Fruit fly (Drosophila melanogaster): Measurements from ENCODE around the gene sNPF.

Gene sNPF

dm6 chr2L:20084068-20084651 lies 56.4 kb downstream of the sNPF start:
- TF ChIP-seq noc (tag; optimal IDR thresholded peaks at IDR 0.05) = no peak

dm6 chr2L:20084785-20085555 lies 57.3 kb downstream of the sNPF start, which contains the start of gene fok:
fok (minus strand) TSS chr2L:20085070.
- TF ChIP-seq noc (tag; optimal IDR thresholded peaks at IDR 0.05) = peak; percentile 98

dm6 chr2L:20086295-20087096 lies 58.8 kb downstream of the sNPF start:
- TF ChIP-seq noc (tag; optimal IDR thresholded peaks at IDR 0.05) = peak; percentile 83

- TF ChIP-seq noc (tag; optimal IDR thresholded peaks at IDR 0.05) = peak; percentile 99
Measured at dm6 chr2L:20091094-20091679, 63.5 kb downstream of the sNPF start, which contains the start of the genes CG10747 and Pyroxd1. CG10747 (minus strand) TSS chr2L:20091348. Pyroxd1 (plus strand) TSS chr2L:20091435.

- peak; percentile 22 for TF ChIP-seq noc (tag; optimal IDR thresholded peaks at IDR 0.05)
Measured at dm6 chr2L:20093794-20094193, 66.1 kb downstream of the sNPF start, which contains the start of the genes Taf13 and nesd. Taf13 (minus strand) TSS chr2L:20093849. nesd (plus strand) TSS chr2L:20093972.

- peak; percentile 13 for TF ChIP-seq noc (tag; optimal IDR thresholded peaks at IDR 0.05)
Measured at dm6 chr2L:20097105-20097631, 69.5 kb downstream of the sNPF start, which contains the start of the genes mRpS18B and Kua. mRpS18B (minus strand) TSS chr2L:20097253. Kua (plus strand) TSS chr2L:20097581.

dm6 chr2L:20097773-20098172 lies 70.1 kb downstream of the sNPF start:
- no peak for TF ChIP-seq noc (tag; optimal IDR thresholded peaks at IDR 0.05)

dm6 chr2L:20098194-20098593 lies 70.5 kb downstream of the sNPF start:
- TF ChIP-seq noc (tag; optimal IDR thresholded peaks at IDR 0.05) = peak; percentile 20

dm6 chr2L:20104050-20104449 lies 76.3 kb downstream of the sNPF start, which contains the start of gene CG13970:
CG13970 (minus strand) TSS chr2L:20104150.
- TF ChIP-seq noc (tag; optimal IDR thresholded peaks at IDR 0.05) = no peak

- no peak for TF ChIP-seq noc (tag; optimal IDR thresholded peaks at IDR 0.05)
Measured at dm6 chr2L:20104526-20104925, 76.8 kb downstream of the sNPF start.

Measured in whole organism, larva.